Fruit fly (Drosophila melanogaster): ENCODE data around the gene mRpL21.

- TF ChIP-seq al (GFP tag; IDR thresholded peaks at IDR 0.05) = no peak
- TF ChIP-seq CG17802 (tag; optimal IDR thresholded peaks at IDR 0.05) = no peak
- TF ChIP-seq Deaf1 (tag; optimal IDR thresholded peaks at IDR 0.05) = peak; percentile 85
- TF ChIP-seq CG12104 (GFP tag; optimal IDR thresholded peaks at IDR 0.05) = no peak
- no peak for TF ChIP-seq ase (GFP tag; IDR thresholded peaks at IDR 0.05)
- TF ChIP-seq ATbp (GFP tag; optimal IDR thresholded peaks at IDR 0.05) = no peak
- no peak for TF ChIP-seq ems (GFP tag; optimal IDR thresholded peaks at IDR 0.05)
- no peak for TF ChIP-seq nerfin-1 (tag; optimal IDR thresholded peaks at IDR 0.05)
- no peak for TF ChIP-seq cwo (GFP tag; optimal IDR thresholded peaks at IDR 0.05)
- TF ChIP-seq CG2116 (GFP tag; optimal IDR thresholded peaks at IDR 0.05) = peak; percentile 57
- no peak for TF ChIP-seq fd96Cb (tag; optimal IDR thresholded peaks at IDR 0.05)
- no peak for TF ChIP-seq CG2129 (GFP tag; IDR thresholded peaks at IDR 0.05; ENCODE audit: partially characterized antibody)
- TF ChIP-seq E2f1 (GFP tag; IDR thresholded peaks at IDR 0.05) = no peak
- no peak for TF ChIP-seq CG1602 (GFP tag; optimal IDR thresholded peaks at IDR 0.05)
Observed at dm6 chr3L:19294613-19295299, 39.9 kb upstream of the mRpL21 start.
